Worm (Caenorhabditis elegans): ENCODE data around the gene Y57E12AL.6.

Gene Y57E12AL.6

ce11 chrV:7060396-7060795 is at the start of gene Y57E12AL.6, which contains the start of gene Y57E12AL.1 (continued):
- TF ChIP-seq grh-1 (GFP tag; IDR thresholded peaks at IDR 0.05), result peak; percentile 84
- TF ChIP-seq Y116A8C.19 (tag; optimal IDR thresholded peaks at IDR 0.05; ENCODE audit: borderline replicate concordance), result no peak
- TF ChIP-seq nhr-84 (tag; optimal IDR thresholded peaks at IDR 0.05), result no peak
- peak; percentile 13 for TF ChIP-seq ceh-8 (GFP tag; optimal IDR thresholded peaks at IDR 0.05)
- no peak for TF ChIP-seq unc-30 (tag; optimal IDR thresholded peaks at IDR 0.05)
- TF ChIP-seq mef-2 (tag; optimal IDR thresholded peaks at IDR 0.05), result no peak
- TF ChIP-seq unc-130 (tag; optimal IDR thresholded peaks at IDR 0.05), result peak; percentile 89
- no peak for TF ChIP-seq nhr-28 (tag; optimal IDR thresholded peaks at IDR 0.05)
- peak; percentile 96 for TF ChIP-seq skn-1 (tag; optimal IDR thresholded peaks at IDR 0.05)
- no peak for TF ChIP-seq unc-98 (GFP tag; IDR thresholded peaks at IDR 0.05)
- peak; percentile 85 for TF ChIP-seq nhr-19 (GFP tag; conservative IDR thresholded peaks at IDR 0.05)
- no peak for TF ChIP-seq ceh-88 (GFP tag; IDR thresholded peaks at IDR 0.05)
- peak; percentile 85 to 86 for TF ChIP-seq efl-1 (optimal IDR thresholded peaks at IDR 0.05)
- TF ChIP-seq efl-1 (GFP tag; optimal IDR thresholded peaks at IDR 0.05 in 1 of 2), result peak; percentile 81 to 98
- no peak for TF ChIP-seq hlh-4 (tag; optimal IDR thresholded peaks at IDR 0.05)
- peak; percentile 41 for TF ChIP-seq F16B12.6 (tag; optimal IDR thresholded peaks at IDR 0.05)
- TF ChIP-seq nhr-76 (tag; optimal IDR thresholded peaks at IDR 0.05), result no peak
- TF ChIP-seq nhr-11 (tag; optimal IDR thresholded peaks at IDR 0.05), result peak; percentile 39
- peak; percentile 92 for TF ChIP-seq mep-1 (tag; optimal IDR thresholded peaks at IDR 0.05)
- TF ChIP-seq ceh-63 (GFP tag; optimal IDR thresholded peaks at IDR 0.05), result no peak
- TF ChIP-seq jun-1 (tag; optimal IDR thresholded peaks at IDR 0.05), result peak; percentile 25
- no peak for TF ChIP-seq vab-15 (tag; optimal IDR thresholded peaks at IDR 0.05)
- TF ChIP-seq ceh-82 (tag; optimal IDR thresholded peaks at IDR 0.05), result peak; percentile 78 to 88 (median 79)
- TF ChIP-seq ztf-11 (tag; optimal IDR thresholded peaks at IDR 0.05), result no peak
- TF ChIP-seq snpc-4 (tag; optimal IDR thresholded peaks at IDR 0.05), result peak; percentile 89
- TF ChIP-seq lsy-2 (tag; optimal IDR thresholded peaks at IDR 0.05), result peak; percentile 83 to 87
- no peak for TF ChIP-seq pqm-1 (tag; optimal IDR thresholded peaks at IDR 0.05)
- TF ChIP-seq tlp-1 (tag; optimal IDR thresholded peaks at IDR 0.05), result no peak
- no peak for TF ChIP-seq alr-1 (tag; optimal IDR thresholded peaks at IDR 0.05; ENCODE audit: borderline replicate concordance)
- TF ChIP-seq fkh-4 (tag; optimal IDR thresholded peaks at IDR 0.05; ENCODE audit: borderline replicate concordance), result peak; percentile 16
- peak; percentile 30 for TF ChIP-seq fkh-10 (GFP tag; optimal IDR thresholded peaks at IDR 0.05)
- no peak for TF ChIP-seq nhr-12 (tag; optimal IDR thresholded peaks at IDR 0.05)
- TF ChIP-seq sptf-1 (tag; optimal IDR thresholded peaks at IDR 0.05), result no peak

- TF ChIP-seq snu-23 (GFP tag; optimal IDR thresholded peaks at IDR 0.05), result no peak
- peak; percentile 44 for TF ChIP-seq lin-14 (GFP tag; optimal IDR thresholded peaks at IDR 0.05)
- peak; percentile 60 for TF ChIP-seq fkh-10 (GFP tag; optimal IDR thresholded peaks at IDR 0.05)
Observed at ce11 chrV:7106499-7107152, 46.4 kb upstream of the Y57E12AL.6 start.

ce11 chrV:7103247-7103646 is 43.0 kb upstream of the Y57E12AL.6 start, which contains the start of gene odr-2:
odr-2 (plus strand) TSS chrV:7103547.
- TF ChIP-seq efl-3 (GFP tag; optimal IDR thresholded peaks at IDR 0.05), result no peak
- no peak for TF ChIP-seq ceh-8 (GFP tag; optimal IDR thresholded peaks at IDR 0.05)
- no peak for TF ChIP-seq efl-1 (optimal IDR thresholded peaks at IDR 0.05)
- no peak for TF ChIP-seq efl-1 (GFP tag; optimal IDR thresholded peaks at IDR 0.05 in 1 of 2)
- TF ChIP-seq isw-1 (GFP tag; IDR thresholded peaks at IDR 0.05), result no peak
- TF ChIP-seq skn-1 (tag; optimal IDR thresholded peaks at IDR 0.05), result no peak
- no peak for TF ChIP-seq lin-35 (GFP tag; optimal IDR thresholded peaks at IDR 0.05)
- no peak for TF ChIP-seq mdl-1 (tag; optimal IDR thresholded peaks at IDR 0.05)
- no peak for TF ChIP-seq lin-13 (GFP tag; optimal IDR thresholded peaks at IDR 0.05)
- TF ChIP-seq ces-1 (GFP tag; optimal IDR thresholded peaks at IDR 0.05), result no peak
